Worm (Caenorhabditis elegans) whole organism, L3 larva: ENCODE results near the gene C37E2.3.
A peak's percentile ranks its signal among the peaks of the same experiment; 100 is the strongest.

Experiments used
- R02D3.7 ChIP-seq: fragments of 150-350 bp; optimal IDR thresholded peaks from 2 replicates; lab custom pipeline; 2014; ENCODE audit warnings: missing biosample characterization, missing genetic modification characterization
- ZK546.5 ChIP-seq: sonication (generic microtip); optimal IDR thresholded peaks from 2 replicates; lab custom pipeline; 2017; ENCODE audit warnings: missing biosample characterization, missing genetic modification characterization
- ama-1 ChIP-seq: fragments of 150-350 bp; optimal IDR thresholded peaks from 2 replicates; lab custom pipeline; 2018
- ceh-16 ChIP-seq: sonication (generic microtip); optimal IDR thresholded peaks from 2 replicates; lab custom pipeline; 2017; ENCODE audit warnings: missing biosample characterization, missing genetic modification characterization
- ceh-28 ChIP-seq: fragments of 150-350 bp; optimal IDR thresholded peaks from 2 replicates; lab custom pipeline; 2014; ENCODE audit warnings: missing biosample characterization, missing genetic modification reagents, missing genetic modification characterization
- ceh-82 ChIP-seq: fragments of 150-350 bp; optimal IDR thresholded peaks from 2 replicates; lab custom pipeline; 2014; ENCODE audit warnings: missing biosample characterization, missing genetic modification characterization
- ceh-9 ChIP-seq: sonication (generic microtip); optimal IDR thresholded peaks from 2 replicates; lab custom pipeline; 2018; ENCODE audit warnings: missing biosample characterization, missing genetic modification characterization
- egl-27 ChIP-seq: sonication (generic microtip); optimal IDR thresholded peaks from 4 replicates; lab custom pipeline; 2017; ENCODE audit warnings: missing biosample characterization, missing genetic modification reagents, missing genetic modification characterization
- egl-5 ChIP-seq: fragments of 150-350 bp; optimal IDR thresholded peaks from 2 replicates; lab custom pipeline; 2017; ENCODE audit warnings: missing biosample characterization, missing genetic modification reagents, missing genetic modification characterization, inconsistent platforms
- elt-1 ChIP-seq: fragments of 150-350 bp; optimal IDR thresholded peaks from 2 replicates; lab custom pipeline; 2014; ENCODE audit warnings: missing biosample characterization, missing genetic modification characterization
- elt-2 ChIP-seq: sonication (generic microtip); optimal IDR thresholded peaks from 2 replicates; lab custom pipeline; 2016; ENCODE audit warnings: missing genetic modification reagents, mild to moderate bottlenecking, missing genetic modification characterization, missing compliant biosample characterization
- elt-3 ChIP-seq, 3 experiments: fragments of 150-350 bp in 1 of 3; sonication (generic microtip) in 2 of 3; optimal IDR thresholded peaks; 2 replicates in 2 of 3; 4 replicates in 1 of 3; lab custom pipeline; 2014 to 2017; ENCODE audit warnings: missing biosample characterization in 3 of 3, missing genetic modification characterization in 3 of 3
- eor-1 ChIP-seq, 2 experiments: fragments of 150-350 bp; optimal IDR thresholded peaks; 2 replicates each; lab custom pipeline; 2014 to 2018; ENCODE audit warnings: missing biosample characterization in 2 of 2, missing genetic modification characterization in 2 of 2
- fkh-10 ChIP-seq: sonication (generic microtip); optimal IDR thresholded peaks from 2 replicates; lab custom pipeline; 2017; ENCODE audit warnings: missing biosample characterization, missing genetic modification reagents, missing genetic modification characterization
- fkh-2 ChIP-seq: fragments of 150-350 bp; optimal IDR thresholded peaks from 2 replicates; lab custom pipeline; 2014; ENCODE audit warnings: missing biosample characterization, missing genetic modification reagents, missing genetic modification characterization
- fos-1 ChIP-seq: fragments of 150-350 bp; optimal IDR thresholded peaks from 2 replicates; lab custom pipeline; 2014; ENCODE audit warnings: missing biosample characterization, missing genetic modification characterization
- hmg-11 ChIP-seq: sonication (generic microtip); optimal IDR thresholded peaks from 2 replicates; lab custom pipeline; 2016; ENCODE audit warnings: missing genetic modification characterization, missing compliant biosample characterization
- jun-1 ChIP-seq: fragments of 150-350 bp; optimal IDR thresholded peaks from 2 replicates; lab custom pipeline; 2014; ENCODE audit warnings: missing biosample characterization, missing genetic modification reagents, missing genetic modification characterization
- lin-15B ChIP-seq: fragments of 150-350 bp; optimal IDR thresholded peaks from 2 replicates; lab custom pipeline; 2014; ENCODE audit warnings: missing biosample characterization, missing genetic modification characterization
- lin-39 ChIP-seq: fragments of 150-350 bp; optimal IDR thresholded peaks from 2 replicates; lab custom pipeline; 2018; ENCODE audit warnings: missing biosample characterization, missing genetic modification reagents, missing genetic modification characterization
- lsy-12 ChIP-seq: sonication (generic microtip); optimal IDR thresholded peaks from 2 replicates; lab custom pipeline; 2016; ENCODE audit warnings: mild to moderate bottlenecking, missing genetic modification characterization, missing compliant biosample characterization
- mml-1 ChIP-seq: fragments of 150-350 bp; sonication (generic microtip); optimal IDR thresholded peaks from 3 replicates; lab custom pipeline; 2014; ENCODE audit warnings: missing biosample characterization, missing genetic modification characterization
- nfya-1 ChIP-seq: sonication (generic microtip); optimal IDR thresholded peaks from 2 replicates; lab custom pipeline; 2017; ENCODE audit warnings: missing genetic modification characterization, mild to moderate bottlenecking, missing compliant biosample characterization, antibody characterized with exemption, moderate library complexity; ENCODE audit not compliant: insufficient read depth
- nhr-12 ChIP-seq: fragments of 150-350 bp; optimal IDR thresholded peaks from 2 replicates; lab custom pipeline; 2014; ENCODE audit warnings: missing biosample characterization, missing genetic modification characterization
- nhr-23 ChIP-seq: fragments of 150-350 bp; optimal IDR thresholded peaks from 2 replicates; lab custom pipeline; 2014; ENCODE audit warnings: missing biosample characterization, missing genetic modification reagents, missing genetic modification characterization
- nhr-25 ChIP-seq: sonication (generic microtip); optimal IDR thresholded peaks from 2 replicates; lab custom pipeline; 2017; ENCODE audit warnings: missing biosample characterization, missing genetic modification characterization
- nhr-43 ChIP-seq: sonication (generic microtip); optimal IDR thresholded peaks from 2 replicates; lab custom pipeline; 2016; ENCODE audit warnings: mild to moderate bottlenecking, missing genetic modification characterization, missing compliant biosample characterization; ENCODE audit not compliant: poor library complexity, severe bottlenecking
- nhr-67 ChIP-seq: fragments of 150-350 bp; optimal IDR thresholded peaks from 2 replicates; lab custom pipeline; 2014; ENCODE audit warnings: missing biosample characterization, missing genetic modification characterization
- nhr-76 ChIP-seq: fragments of 150-350 bp; sonication (generic microtip); optimal IDR thresholded peaks from 5 replicates; lab custom pipeline; 2014; ENCODE audit warnings: missing biosample characterization, missing genetic modification characterization
- nhr-77 ChIP-seq: fragments of 150-350 bp; optimal IDR thresholded peaks from 2 replicates; lab custom pipeline; 2014; ENCODE audit warnings: missing biosample characterization, missing genetic modification characterization
- pha-4 ChIP-seq: fragments of 150-350 bp; optimal IDR thresholded peaks from 2 replicates; lab custom pipeline; 2014; ENCODE audit warnings: missing biosample characterization, missing genetic modification reagents, missing genetic modification characterization
- pqm-1 ChIP-seq: fragments of 150-350 bp; optimal IDR thresholded peaks from 2 replicates; lab custom pipeline; 2017; ENCODE audit warnings: missing biosample characterization, missing genetic modification characterization, inconsistent platforms
- skn-1 ChIP-seq: fragments of 150-350 bp; optimal IDR thresholded peaks from 2 replicates; lab custom pipeline; 2014; ENCODE audit warnings: missing biosample characterization, missing genetic modification characterization
- snpc-4 ChIP-seq: fragments of 150-350 bp; optimal IDR thresholded peaks from 2 replicates; lab custom pipeline; 2014; ENCODE audit warnings: missing biosample characterization, missing genetic modification characterization
- tbx-2 ChIP-seq: sonication (generic microtip); optimal IDR thresholded peaks from 2 replicates; lab custom pipeline; 2016; ENCODE audit warnings: mild to moderate bottlenecking, missing genetic modification characterization, missing compliant biosample characterization
- unc-62 ChIP-seq: fragments of 150-350 bp; sonication (generic microtip); optimal IDR thresholded peaks from 4 replicates; lab custom pipeline; 2014; ENCODE audit warnings: missing biosample characterization, missing genetic modification reagents, missing genetic modification characterization
- ztf-11 ChIP-seq: fragments of 150-350 bp; optimal IDR thresholded peaks from 2 replicates; lab custom pipeline; 2014; ENCODE audit warnings: missing biosample characterization, missing genetic modification characterization
- ztf-4 ChIP-seq: fragments of 150-350 bp; optimal IDR thresholded peaks from 2 replicates; lab custom pipeline; 2014; ENCODE audit warnings: missing biosample characterization, missing genetic modification characterization

Gene C37E2.3

ce11 chrX:14169569-14170031, 10.7 kb upstream of the C37E2.3 start, which contains the start of gene sym-4 (continued):
- TF ChIP-seq ceh-9 (tag; lab: Kevin White, UChicago), result no peak

- peak; percentile 34 for TF ChIP-seq nhr-23 (tag; lab: Kevin White, UChicago)
- peak; percentile 85 for TF ChIP-seq lin-39 (tag; lab: Kevin White, UChicago)
- TF ChIP-seq snpc-4 (tag; lab: Kevin White, UChicago), result peak; percentile 55
- peak; percentile 11 for TF ChIP-seq ama-1 (lab: Kevin White, UChicago)
- TF ChIP-seq elt-1, result no peak
- TF ChIP-seq eor-1 (tag; optimal IDR thresholded peaks at IDR 0.05; lab: Kevin White, UChicago), result no peak
- no peak for TF ChIP-seq mml-1 (tag; lab: Kevin White, UChicago)
- TF ChIP-seq egl-5 (tag; lab: Kevin White, UChicago), result peak; percentile 11
- peak; percentile 8 for TF ChIP-seq R02D3.7 (tag; lab: Kevin White, UChicago)
- peak; percentile 88 for TF ChIP-seq ceh-28
- TF ChIP-seq nhr-25, result peak; percentile 78
- peak; percentile 21 for TF ChIP-seq tbx-2
- TF ChIP-seq fkh-10 (GFP tag; lab: Kevin White, UChicago), result peak; percentile 8
- no peak for TF ChIP-seq ZK546.5 (tag; lab: Kevin White, UChicago)
- no peak for TF ChIP-seq nhr-67
- TF ChIP-seq fkh-2 (tag; lab: Kevin White, UChicago), result no peak
- no peak for TF ChIP-seq nhr-77 (tag; lab: Kevin White, UChicago)
- peak; percentile 82 for TF ChIP-seq pha-4 (tag; lab: Kevin White, UChicago)
- peak; percentile 38 for TF ChIP-seq elt-2 (tag; lab: Kevin White, UChicago)
- peak; percentile 80 for TF ChIP-seq nfya-1 (tag; lab: Kevin White, UChicago)
- no peak for TF ChIP-seq nhr-43 (tag; lab: Kevin White, UChicago)
- TF ChIP-seq unc-62, result no peak
- TF ChIP-seq ceh-82 (tag; lab: Kevin White, UChicago), result no peak
- no peak for TF ChIP-seq ztf-11 (tag; lab: Kevin White, UChicago)
- no peak for TF ChIP-seq nhr-76 (tag; lab: Kevin White, UChicago)
- no peak for TF ChIP-seq ztf-4
- peak; percentile 80 for TF ChIP-seq lin-15B
- no peak for TF ChIP-seq elt-3 (tag; optimal IDR thresholded peaks at IDR 0.05; lab: Kevin White, UChicago)
- TF ChIP-seq ceh-16, result no peak
- no peak for TF ChIP-seq lsy-12
- no peak for TF ChIP-seq skn-1 (tag; lab: Kevin White, UChicago)
- TF ChIP-seq fos-1 (tag; lab: Kevin White, UChicago), result no peak
- TF ChIP-seq hmg-11 (tag; lab: Kevin White, UChicago), result peak; percentile 53
- TF ChIP-seq egl-27 (tag; lab: Kevin White, UChicago), result no peak
- TF ChIP-seq jun-1 (tag; lab: Kevin White, UChicago), result peak; percentile 50
- TF ChIP-seq pqm-1 (tag; lab: Kevin White, UChicago), result peak; percentile 9
Measured at ce11 chrX:14173850-14174249, 6.4 kb upstream of the C37E2.3 start, which contains the start of gene idhb-1. Gene idhb-1, minus strand, starts transcription at chrX:14174063.

- TF ChIP-seq unc-62, result no peak
- TF ChIP-seq, all 47 proteins: peak for 0
Measured at ce11 chrX:14175740-14176139, 4.5 kb upstream of the C37E2.3 start, which contains the start of gene C37E2.2. Gene C37E2.2, plus strand, starts transcription at chrX:14176040.

- no peak for TF ChIP-seq egl-27 (tag; lab: Kevin White, UChicago)
- TF ChIP-seq fkh-2 (tag; lab: Kevin White, UChicago), result no peak
- TF ChIP-seq mml-1 (tag; lab: Kevin White, UChicago), result no peak
- TF ChIP-seq lin-15B, result no peak
- no peak for TF ChIP-seq lsy-12
- no peak for TF ChIP-seq eor-1 (tag; optimal IDR thresholded peaks at IDR 0.05; lab: Kevin White, UChicago)
- TF ChIP-seq elt-1, result no peak
- no peak for TF ChIP-seq pha-4 (tag; lab: Kevin White, UChicago)
- TF ChIP-seq nhr-76 (tag; lab: Kevin White, UChicago), result no peak
- TF ChIP-seq nhr-12, result no peak
- no peak for TF ChIP-seq R02D3.7 (tag; lab: Kevin White, UChicago)
- TF ChIP-seq elt-3 (tag; optimal IDR thresholded peaks at IDR 0.05; lab: Kevin White, UChicago), result no peak
Measured at ce11 chrX:14178688-14179087, 1.6 kb upstream of the C37E2.3 start, which contains the start of gene C37E2.10. Gene C37E2.10, plus strand, starts transcription at chrX:14178988.
